Fruit fly (Drosophila melanogaster): ENCODE measurements around the gene CG3036.

CG3036 gene

dm6 chr2L:4891914-4892469 lies at the start of gene CG3036:
Gene CG3036, plus strand, starts transcription at chr2L:4892112.
- no peak for TF ChIP-seq pan (optimal IDR thresholded peaks at IDR 0.05)
- no peak for TF ChIP-seq psq (optimal IDR thresholded peaks at IDR 0.05)
- no peak for TF ChIP-seq CG8478 (optimal IDR thresholded peaks at IDR 0.05)
- TF ChIP-seq Dll (optimal IDR thresholded peaks at IDR 0.05) = no peak
- TF ChIP-seq usp (GFP tag; optimal IDR thresholded peaks at IDR 0.05) = no peak
- TF ChIP-seq EcR (GFP tag; optimal IDR thresholded peaks at IDR 0.05) = no peak

- no peak for TF ChIP-seq usp (GFP tag; optimal IDR thresholded peaks at IDR 0.05)
These were observed 45.2 kb upstream of the CG3036 start for dm6 chr2L:4846629-4847125.

- no peak for TF ChIP-seq usp (GFP tag; optimal IDR thresholded peaks at IDR 0.05)
- no peak for TF ChIP-seq EcR (GFP tag; optimal IDR thresholded peaks at IDR 0.05)
These were observed 44.6 kb upstream of the CG3036 start, which contains the start of the genes mxt and CG11927 for dm6 chr2L:4847191-4847853. Gene mxt, minus strand, starts transcription at chr2L:4847295. Gene CG11927, plus strand, starts transcription at chr2L:4847766.

dm6 chr2L:4850356-4850755 lies 41.6 kb upstream of the CG3036 start, which contains the start of the genes mRpS2 and Mon1:
Gene mRpS2, minus strand, starts transcription at chr2L:4850419.
Gene Mon1, plus strand, starts transcription at chr2L:4850641.
- no peak for TF ChIP-seq EcR (GFP tag; optimal IDR thresholded peaks at IDR 0.05)
- TF ChIP-seq CG8478 (optimal IDR thresholded peaks at IDR 0.05) = no peak
- no peak for TF ChIP-seq psq (optimal IDR thresholded peaks at IDR 0.05)
- no peak for TF ChIP-seq Dll (optimal IDR thresholded peaks at IDR 0.05)
- TF ChIP-seq usp (GFP tag; optimal IDR thresholded peaks at IDR 0.05) = no peak
- TF ChIP-seq pan (optimal IDR thresholded peaks at IDR 0.05) = no peak

dm6 chr2L:4852605-4853102 lies 39.3 kb upstream of the CG3036 start, which contains the start of gene smog:
Gene smog, plus strand, starts transcription at chr2L:4852864.
- TF ChIP-seq pan (optimal IDR thresholded peaks at IDR 0.05) = no peak
- TF ChIP-seq Dll (optimal IDR thresholded peaks at IDR 0.05) = no peak
- no peak for TF ChIP-seq EcR (GFP tag; optimal IDR thresholded peaks at IDR 0.05)

- TF ChIP-seq Dll (optimal IDR thresholded peaks at IDR 0.05) (no peak), pan (optimal IDR thresholded peaks at IDR 0.05) (no peak), EcR (GFP tag; optimal IDR thresholded peaks at IDR 0.05) (no peak), CG8478 (optimal IDR thresholded peaks at IDR 0.05) (no peak), usp (GFP tag; optimal IDR thresholded peaks at IDR 0.05) (no peak), psq (optimal IDR thresholded peaks at IDR 0.05) (no peak)
These were observed 37.1 kb upstream of the CG3036 start for dm6 chr2L:4854822-4855221.

dm6 chr2L:4856118-4856517 lies 35.8 kb upstream of the CG3036 start:
- TF ChIP-seq usp (GFP tag; optimal IDR thresholded peaks at IDR 0.05) (no peak), psq (optimal IDR thresholded peaks at IDR 0.05) (no peak), pan (optimal IDR thresholded peaks at IDR 0.05) (no peak), EcR (GFP tag; optimal IDR thresholded peaks at IDR 0.05) (no peak), Dll (optimal IDR thresholded peaks at IDR 0.05) (no peak), CG8478 (optimal IDR thresholded peaks at IDR 0.05) (no peak)

dm6 chr2L:4861503-4861902 lies 30.4 kb upstream of the CG3036 start:
- TF ChIP-seq psq (optimal IDR thresholded peaks at IDR 0.05) = no peak
- no peak for TF ChIP-seq EcR (GFP tag; optimal IDR thresholded peaks at IDR 0.05)
- TF ChIP-seq pan (optimal IDR thresholded peaks at IDR 0.05) = no peak

- TF ChIP-seq usp (GFP tag; optimal IDR thresholded peaks at IDR 0.05) (no peak), Dll (optimal IDR thresholded peaks at IDR 0.05) (no peak), CG8478 (optimal IDR thresholded peaks at IDR 0.05) (no peak), EcR (GFP tag; optimal IDR thresholded peaks at IDR 0.05) (no peak)
These were observed 26.5 kb upstream of the CG3036 start for dm6 chr2L:4865400-4865799.

- TF ChIP-seq usp (GFP tag; optimal IDR thresholded peaks at IDR 0.05) (no peak), pan (optimal IDR thresholded peaks at IDR 0.05) (no peak), CG8478 (optimal IDR thresholded peaks at IDR 0.05) (no peak), Dll (optimal IDR thresholded peaks at IDR 0.05) (no peak), EcR (GFP tag; optimal IDR thresholded peaks at IDR 0.05) (no peak), psq (optimal IDR thresholded peaks at IDR 0.05) (no peak)
These were observed 23.5 kb upstream of the CG3036 start for dm6 chr2L:4868383-4868782.

- no peak for TF ChIP-seq Dll (optimal IDR thresholded peaks at IDR 0.05)
- TF ChIP-seq pan (optimal IDR thresholded peaks at IDR 0.05) = no peak
- TF ChIP-seq CG8478 (optimal IDR thresholded peaks at IDR 0.05) = no peak
- no peak for TF ChIP-seq EcR (GFP tag; optimal IDR thresholded peaks at IDR 0.05)
- no peak for TF ChIP-seq psq (optimal IDR thresholded peaks at IDR 0.05)
- no peak for TF ChIP-seq usp (GFP tag; optimal IDR thresholded peaks at IDR 0.05)
These were observed 9.5 kb upstream of the CG3036 start for dm6 chr2L:4882131-4883022.

- TF ChIP-seq psq (optimal IDR thresholded peaks at IDR 0.05) (no peak), EcR (GFP tag; optimal IDR thresholded peaks at IDR 0.05) (no peak), usp (GFP tag; optimal IDR thresholded peaks at IDR 0.05) (no peak), CG8478 (optimal IDR thresholded peaks at IDR 0.05) (no peak), pan (optimal IDR thresholded peaks at IDR 0.05) (no peak), Dll (optimal IDR thresholded peaks at IDR 0.05) (no peak)
These were observed 8.9 kb upstream of the CG3036 start, which contains the start of the genes Cf2 and CG3008 for dm6 chr2L:4883023-4883392. Gene Cf2, minus strand, starts transcription at chr2L:4883107. Gene CG3008, plus strand, starts transcription at chr2L:4883298.
